Fruit fly (Drosophila melanogaster) whole organism, embryonic: ENCODE results near the gene CG32625.

ENCODE experiments used
- ATbp ChIP-seq: fragments of 200-800 bp; sonication (Bioruptor generic); optimal IDR thresholded peaks from 2 replicates; lab custom pipeline; 2017; ENCODE audit warnings: missing biosample characterization, mild to moderate bottlenecking, missing genetic modification characterization, missing genetic modification reagents
- B-H1 ChIP-seq: fragments of 200-800 bp; sonication (Bioruptor generic); IDR thresholded peaks from 3 replicates; pipeline ENCODE4 v1.3.6; 2022; ENCODE audit warnings: missing biosample characterization, missing genetic modification characterization
- C15 ChIP-seq: fragments of 200-800 bp; sonication (Bioruptor generic); IDR thresholded peaks from 3 replicates; pipeline ENCODE4 v1.3.6; 2022; ENCODE audit warnings: missing biosample characterization, missing genetic modification characterization
- CG10147 ChIP-seq: fragments of 200-800 bp; sonication (Bioruptor generic); optimal IDR thresholded peaks from 2 replicates; lab custom pipeline; 2019; ENCODE audit warnings: missing biosample characterization, mild to moderate bottlenecking, missing genetic modification characterization, moderate library complexity
- CG11696 ChIP-seq: fragments of 200-800 bp; sonication (Bioruptor generic); IDR thresholded peaks from 2 replicates; pipeline ENCODE4 v1.3.6; 2022; ENCODE audit warnings: missing biosample characterization, missing genetic modification characterization
- CG1233 ChIP-seq: fragments of 200-800 bp; sonication (Bioruptor generic); optimal IDR thresholded peaks from 4 replicates; lab custom pipeline; 2018; ENCODE audit warnings: missing biosample characterization, mild to moderate bottlenecking, missing genetic modification characterization
- CG12769 ChIP-seq: fragments of 200-800 bp; sonication (Bioruptor generic); optimal IDR thresholded peaks from 2 replicates; lab custom pipeline; 2019; ENCODE audit warnings: missing biosample characterization, mild to moderate bottlenecking, missing genetic modification characterization, moderate library complexity
- CG13624 ChIP-seq: fragments of 200-800 bp; sonication (Bioruptor generic); optimal IDR thresholded peaks from 2 replicates; lab custom pipeline; 2016; ENCODE audit warnings: missing biosample characterization, missing genetic modification characterization
- CG13775 ChIP-seq: fragments of 200-800 bp; sonication (Bioruptor generic); optimal IDR thresholded peaks from 3 replicates; lab custom pipeline; 2017; ENCODE audit warnings: missing biosample characterization, mild to moderate bottlenecking, missing genetic modification characterization
- CG15269 ChIP-seq: fragments of 200-800 bp; sonication (Bioruptor generic); optimal IDR thresholded peaks from 2 replicates; lab custom pipeline; 2018; ENCODE audit warnings: missing biosample characterization, mild to moderate bottlenecking, missing genetic modification characterization, moderate library complexity
- CG16863 ChIP-seq: fragments of 200-800 bp; sonication (Bioruptor generic); optimal IDR thresholded peaks from 3 replicates; lab custom pipeline; 2016; ENCODE audit warnings: missing biosample characterization, missing genetic modification characterization
- CG17912 ChIP-seq: fragments of 200-800 bp; sonication (Bioruptor generic); optimal IDR thresholded peaks from 2 replicates; lab custom pipeline; 2018; ENCODE audit warnings: missing biosample characterization, mild to moderate bottlenecking, missing genetic modification characterization
- CG2712 ChIP-seq: fragments of 200-800 bp; optimal IDR thresholded peaks from 3 replicates; lab custom pipeline; 2019; ENCODE audit warnings: missing biosample characterization, mild to moderate bottlenecking, missing genetic modification characterization, moderate library complexity
- CG30020 ChIP-seq: fragments of 200-800 bp; optimal IDR thresholded peaks from 2 replicates; lab custom pipeline; 2019; ENCODE audit warnings: missing biosample characterization, mild to moderate bottlenecking, missing genetic modification characterization, moderate library complexity
- CG31388 ChIP-seq: fragments of 200-800 bp; sonication (Bioruptor generic); optimal IDR thresholded peaks from 2 replicates; lab custom pipeline; 2016; ENCODE audit warnings: missing biosample characterization, missing genetic modification characterization
- CG33557 ChIP-seq: fragments of 200-800 bp; sonication (Bioruptor generic); optimal IDR thresholded peaks from 2 replicates; lab custom pipeline; 2019; ENCODE audit warnings: missing biosample characterization, mild to moderate bottlenecking, missing genetic modification characterization, moderate library complexity
- CG4854 ChIP-seq: fragments of 200-800 bp; sonication (Bioruptor generic); optimal IDR thresholded peaks from 2 replicates; lab custom pipeline; 2016; ENCODE audit warnings: missing biosample characterization, missing genetic modification characterization, inconsistent platforms
- CG5953 ChIP-seq: fragments of 200-800 bp; sonication (Bioruptor generic); IDR thresholded peaks from 2 replicates; pipeline ENCODE4 v1.3.6; 2022; ENCODE audit warnings: missing biosample characterization, missing genetic modification characterization
- CG7271 ChIP-seq: fragments of 200-800 bp; sonication (Bioruptor generic); optimal IDR thresholded peaks from 2 replicates; lab custom pipeline; 2018; ENCODE audit warnings: missing biosample characterization, mild to moderate bottlenecking, missing genetic modification characterization, moderate library complexity
- CG8089 ChIP-seq: fragments of 200-800 bp; sonication (Bioruptor generic); optimal IDR thresholded peaks from 3 replicates; lab custom pipeline; 2016; ENCODE audit warnings: missing biosample characterization, missing genetic modification characterization
- CG8478 ChIP-seq: fragments of >200 bp; optimal IDR thresholded peaks from 2 replicates; lab custom pipeline; 2018
- Dll ChIP-seq: fragments of 200-800 bp; sonication (Bioruptor generic); IDR thresholded peaks from 4 replicates; pipeline ENCODE4 v1.3.6; 2022; ENCODE audit warnings: missing biosample characterization, missing genetic modification characterization; ENCODE audit not compliant: partially characterized antibody
- Eip74EF ChIP-seq, 2 experiments: fragments of 200-800 bp in 1 of 2; fragments of >200 bp in 1 of 2; sonication (Bioruptor generic) in 1 of 2; optimal IDR thresholded peaks; 2 replicates each; lab custom pipeline; 2017 to 2019; ENCODE audit warnings: missing biosample characterization in 2 of 2, missing genetic modification characterization in 2 of 2, mild to moderate bottlenecking in 1 of 2, moderate library complexity in 1 of 2
- Hmr ChIP-seq: fragments of 200-800 bp; sonication (Bioruptor generic); optimal IDR thresholded peaks from 3 replicates; lab custom pipeline; 2017; ENCODE audit warnings: mild to moderate bottlenecking, missing biosample characterization, missing genetic modification reagents, missing genetic modification characterization
- Hmx ChIP-seq: fragments of 200-800 bp; sonication (Bioruptor generic); optimal IDR thresholded peaks from 2 replicates; lab custom pipeline; 2016; ENCODE audit warnings: missing biosample characterization, missing genetic modification characterization
- Hr3 ChIP-seq: fragments of 200-800 bp; sonication (Bioruptor generic); optimal IDR thresholded peaks from 3 replicates; lab custom pipeline; 2016; ENCODE audit warnings: missing biosample characterization, missing genetic modification characterization
- Meics ChIP-seq: fragments of 200-800 bp; sonication (Bioruptor generic); optimal IDR thresholded peaks from 2 replicates; lab custom pipeline; 2017; ENCODE audit warnings: missing biosample characterization, mild to moderate bottlenecking, missing genetic modification characterization
- Nf-YA ChIP-seq: fragments of 200-800 bp; sonication (Bioruptor generic); IDR thresholded peaks from 2 replicates; pipeline ENCODE4 v1.3.6; 2022; ENCODE audit warnings: missing biosample characterization, missing genetic modification characterization
- Ravus ChIP-seq: fragments of 200-800 bp; sonication (Bioruptor generic); IDR thresholded peaks from 2 replicates; pipeline ENCODE4 v1.3.6; 2022; ENCODE audit warnings: missing biosample characterization, missing genetic modification characterization
- Sry-β ChIP-seq: fragments of 200-800 bp; sonication (Bioruptor generic); optimal IDR thresholded peaks from 2 replicates; lab custom pipeline; 2018; ENCODE audit warnings: missing biosample characterization, mild to moderate bottlenecking, missing genetic modification characterization, moderate library complexity
- Usf ChIP-seq: fragments of 200-800 bp; sonication (Bioruptor generic); optimal IDR thresholded peaks from 2 replicates; lab custom pipeline; 2017; ENCODE audit warnings: missing genotype, missing biosample characterization, missing genetic modification characterization
- ash1 ChIP-seq: fragments of 200-800 bp; sonication (Bioruptor generic); optimal IDR thresholded peaks from 2 replicates; lab custom pipeline; 2018; ENCODE audit warnings: missing biosample characterization, mild to moderate bottlenecking, missing genetic modification characterization
- bcd ChIP-seq: fragments of 200-800 bp; sonication (Bioruptor generic); optimal IDR thresholded peaks from 2 replicates; lab custom pipeline; 2017; ENCODE audit warnings: missing biosample characterization, mild to moderate bottlenecking, missing genetic modification characterization
- caup ChIP-seq: fragments of 200-800 bp; sonication (Bioruptor generic); optimal IDR thresholded peaks from 3 replicates; lab custom pipeline; 2017; ENCODE audit warnings: missing biosample characterization, mild to moderate bottlenecking, missing genetic modification characterization, moderate library complexity; ENCODE audit not compliant: severe bottlenecking
- chif ChIP-seq, 2 experiments: fragments of 200-800 bp; sonication (Bioruptor generic); optimal IDR thresholded peaks; 3 replicates each; lab custom pipeline; 2016; ENCODE audit warnings: missing biosample characterization in 2 of 2, missing genetic modification characterization in 2 of 2
- croc ChIP-seq: fragments of 200-800 bp; sonication (Bioruptor generic); conservative IDR thresholded peaks from 3 replicates; pipeline ENCODE4 v1.3.6; 2022; ENCODE audit warnings: missing biosample characterization, missing genetic modification characterization
- esg ChIP-seq: fragments of 200-800 bp; sonication (Bioruptor generic); conservative IDR thresholded peaks from 2 replicates; pipeline ENCODE4 v1.3.6; 2022; ENCODE audit warnings: missing biosample characterization, missing genetic modification characterization
- fd3F ChIP-seq: fragments of 200-800 bp; sonication (Bioruptor generic); optimal IDR thresholded peaks from 2 replicates; lab custom pipeline; 2018; ENCODE audit warnings: missing biosample characterization, mild to moderate bottlenecking, missing genetic modification characterization, moderate library complexity
- gcm2 ChIP-seq: fragments of 200-800 bp; sonication (Bioruptor generic); optimal IDR thresholded peaks from 2 replicates; lab custom pipeline; 2016; ENCODE audit warnings: missing biosample characterization, missing genetic modification characterization
- gfzf ChIP-seq: fragments of 200-800 bp; sonication (Bioruptor generic); optimal IDR thresholded peaks from 2 replicates; lab custom pipeline; 2016; ENCODE audit warnings: missing biosample characterization, mild to moderate bottlenecking, missing genetic modification characterization, moderate library complexity
- ken ChIP-seq: fragments of 200-800 bp; sonication (Bioruptor generic); IDR thresholded peaks from 3 replicates; pipeline ENCODE4 v1.3.6; 2022; ENCODE audit warnings: missing biosample characterization, missing genetic modification characterization
- maf-S ChIP-seq: fragments of 200-800 bp; sonication (Bioruptor generic); optimal IDR thresholded peaks from 2 replicates; lab custom pipeline; 2016; ENCODE audit warnings: missing biosample characterization, missing genetic modification characterization
- p53 ChIP-seq: fragments of 200-800 bp; sonication (Bioruptor generic); optimal IDR thresholded peaks from 2 replicates; lab custom pipeline; 2016; ENCODE audit warnings: missing biosample characterization, missing genetic modification characterization
- psq ChIP-seq: fragments of 200-800 bp; sonication (Bioruptor generic); optimal IDR thresholded peaks from 2 replicates; lab custom pipeline; 2017; ENCODE audit warnings: missing biosample characterization, missing genetic modification characterization
- repo ChIP-seq: fragments of 200-800 bp; sonication (Bioruptor generic); optimal IDR thresholded peaks from 2 replicates; lab custom pipeline; 2016; ENCODE audit warnings: missing biosample characterization, missing genetic modification characterization
- row ChIP-seq: fragments of 200-800 bp; sonication (Bioruptor generic); IDR thresholded peaks from 3 replicates; pipeline ENCODE4 v1.3.6; 2022; ENCODE audit warnings: missing biosample characterization, missing genetic modification characterization
- slbo ChIP-seq: fragments of 200-800 bp; sonication (Bioruptor generic); IDR thresholded peaks from 2 replicates; pipeline ENCODE4 v1.3.6; 2022; ENCODE audit warnings: missing biosample characterization, missing genetic modification characterization
- sob ChIP-seq: fragments of 200-800 bp; sonication (Bioruptor generic); IDR thresholded peaks from 2 replicates; pipeline ENCODE4 v1.3.6; 2022; ENCODE audit warnings: missing biosample characterization, missing genetic modification characterization
- twi ChIP-seq: fragments of 200-800 bp; optimal IDR thresholded peaks from 2 replicates; lab custom pipeline; 2019; ENCODE audit warnings: missing biosample characterization, mild to moderate bottlenecking, missing genetic modification characterization, moderate library complexity
- usp ChIP-seq: fragments of >200 bp; optimal IDR thresholded peaks from 2 replicates; lab custom pipeline; 2017; ENCODE audit warnings: missing biosample characterization, missing genetic modification characterization
- yki ChIP-seq: fragments of >200 bp; optimal IDR thresholded peaks from 3 replicates; lab custom pipeline; 2018

Gene CG32625

DNA sequence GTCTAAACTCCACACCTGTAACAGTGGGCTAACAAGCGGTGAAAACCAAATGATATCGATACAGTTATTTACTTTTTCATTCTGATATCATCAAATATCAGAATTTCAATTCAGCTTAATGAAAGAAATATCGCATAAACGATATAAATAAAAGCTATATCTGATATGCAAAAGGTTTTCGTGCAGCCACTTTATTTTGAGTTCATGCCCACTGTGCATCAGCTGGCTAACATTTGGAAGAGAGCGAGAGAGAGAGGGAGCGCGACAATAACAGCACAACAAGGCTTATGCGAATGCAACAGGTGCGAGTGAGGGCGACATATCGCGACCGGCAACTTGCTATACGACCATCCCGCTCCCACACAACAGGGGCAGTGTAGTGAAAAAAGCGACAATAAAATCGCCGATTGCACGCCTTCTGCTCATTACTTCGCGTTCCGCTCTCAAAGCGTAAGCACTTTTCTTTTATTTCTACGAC is 17.2 kb downstream of the CG32625 start, which contains the start of gene CG11151 (continued):
- TF ChIP-seq CG2712 (tag; lab: Kevin White, UChicago), result peak; percentile 97
- peak; percentile 80 for TF ChIP-seq CG30020 (tag; lab: Kevin White, UChicago)
- peak; percentile 59; the same call in 1 of the 4 replicates for TF ChIP-seq Dll (GFP tag; lab: Robert Waterston, UW)
- TF ChIP-seq CG8089 (GFP tag; lab: Kevin White, UChicago), result peak; percentile 96
- peak; percentile 98 for TF ChIP-seq row (GFP tag; lab: Robert Waterston, UW)
- TF ChIP-seq Ravus, result peak; percentile 85
- no peak for TF ChIP-seq yki
- TF ChIP-seq sob, result peak; percentile 94
- TF ChIP-seq chif (GFP tag; optimal IDR thresholded peaks at IDR 0.05; lab: Kevin White, UChicago), result peak; percentile 96 to 98
- peak; percentile 95 for TF ChIP-seq caup (GFP tag; lab: Kevin White, UChicago)
- peak; percentile 98 for TF ChIP-seq CG15269 (tag; lab: Kevin White, UChicago)
- peak; percentile 93 for TF ChIP-seq CG5953
- peak; percentile 90 for TF ChIP-seq croc
- peak; percentile 90 for TF ChIP-seq gcm2
- TF ChIP-seq repo (GFP tag; lab: Kevin White, UChicago), result peak; percentile 95
- TF ChIP-seq Eip74EF (GFP tag; optimal IDR thresholded peaks at IDR 0.05; lab: Kevin White, UChicago), result peak in 1 of 2 experiments; percentile 93
- peak; percentile 96 for TF ChIP-seq CG8478 (lab: Kevin White, UChicago)
- peak; percentile 93 for TF ChIP-seq CG4854
- peak; percentile 82 for TF ChIP-seq ash1 (GFP tag; lab: Kevin White, UChicago)
- TF ChIP-seq twi (tag; lab: Kevin White, UChicago), result peak; percentile 93
- peak; percentile 93 for TF ChIP-seq CG10147
- peak; percentile 93 for TF ChIP-seq p53 (GFP tag; lab: Kevin White, UChicago)
- peak; percentile 95 for TF ChIP-seq fd3F (GFP tag; lab: Kevin White, UChicago)
- peak; percentile 86 for TF ChIP-seq CG7271
- TF ChIP-seq B-H1, result peak; percentile 94
- TF ChIP-seq CG16863, result peak; percentile 97
- TF ChIP-seq Nf-YA (GFP tag; lab: Robert Waterston, UW), result peak; percentile 91
- peak; percentile 94 for TF ChIP-seq CG17912 (GFP tag; lab: Kevin White, UChicago)
- peak; percentile 83 for TF ChIP-seq psq (GFP tag; lab: Kevin White, UChicago)
- TF ChIP-seq CG13775 (GFP tag; lab: Kevin White, UChicago), result peak; percentile 95
- TF ChIP-seq Sry-β, result peak; percentile 70
- no peak for TF ChIP-seq usp (GFP tag; lab: Kevin White, UChicago)
- TF ChIP-seq esg, result peak; percentile 93
- peak; percentile 96 for TF ChIP-seq maf-S
- peak; percentile 94 for TF ChIP-seq ken (GFP tag; lab: Robert Waterston, UW)
- peak; percentile 95 for TF ChIP-seq CG13624 (GFP tag; lab: Kevin White, UChicago)
- TF ChIP-seq slbo (GFP tag; lab: Robert Waterston, UW), result peak; percentile 96
- peak; percentile 88 for TF ChIP-seq CG31388 (GFP tag; lab: Kevin White, UChicago)
- peak; percentile 95 for TF ChIP-seq CG33557 (GFP tag; lab: Kevin White, UChicago)
- peak; percentile 92 for TF ChIP-seq Hmx (GFP tag; lab: Kevin White, UChicago)
- peak; percentile 98 for TF ChIP-seq Hmr
- peak; percentile 92 for TF ChIP-seq Usf (GFP tag; lab: Kevin White, UChicago)
- peak; percentile 87 for TF ChIP-seq CG11696 (GFP tag; lab: Robert Waterston, UW)
- TF ChIP-seq ATbp (GFP tag; lab: Kevin White, UChicago), result peak; percentile 96
- TF ChIP-seq Hr3, result peak; percentile 94
- TF ChIP-seq CG1233 (GFP tag; lab: Kevin White, UChicago), result peak; percentile 96
- TF ChIP-seq Meics (GFP tag; lab: Kevin White, UChicago), result peak; percentile 97
- TF ChIP-seq gfzf (GFP tag; lab: Kevin White, UChicago), result peak; percentile 21
- peak; percentile 96 for TF ChIP-seq bcd (GFP tag; lab: Kevin White, UChicago)
- TF ChIP-seq C15 (GFP tag; lab: Robert Waterston, UW), result peak; percentile 80; the same call in 2 of the 3 replicates
- TF ChIP-seq CG12769 (tag; lab: Kevin White, UChicago), result peak; percentile 98
